Fruit fly (Drosophila melanogaster) whole organism, pupa: ENCODE measurements around the gene Plap.

ENCODE experiments used
- CG13204 ChIP-seq: fragments of 200-800 bp; sonication (Bioruptor generic); optimal IDR thresholded peaks from 2 replicates; lab custom pipeline; 2018; ENCODE audit warnings: missing biosample characterization, mild to moderate bottlenecking, missing genetic modification characterization, moderate library complexity
- CG15710 ChIP-seq: fragments of 200-800 bp; sonication (Bioruptor generic); optimal IDR thresholded peaks from 2 replicates; lab custom pipeline; 2018; ENCODE audit warnings: missing biosample characterization, mild to moderate bottlenecking, missing genetic modification characterization, moderate library complexity
- CG17806 ChIP-seq: fragments of 200-800 bp; sonication (Bioruptor generic); optimal IDR thresholded peaks from 2 replicates; lab custom pipeline; 2018; ENCODE audit warnings: missing biosample characterization, mild to moderate bottlenecking, missing genetic modification characterization, moderate library complexity
- CG32121 ChIP-seq: fragments of 200-800 bp; sonication (Bioruptor generic); IDR thresholded peaks from 2 replicates; pipeline ENCODE4 v1.3.6; 2022; ENCODE audit warnings: missing biosample characterization, missing genetic modification characterization
- CG4496 ChIP-seq: fragments of 200-800 bp; sonication (Bioruptor generic); IDR thresholded peaks from 3 replicates; pipeline ENCODE4 v1.3.6; 2022; ENCODE audit warnings: missing biosample characterization, missing genetic modification characterization
- CG8301 ChIP-seq: fragments of 200-800 bp; sonication (Bioruptor generic); optimal IDR thresholded peaks from 2 replicates; lab custom pipeline; 2018; ENCODE audit warnings: missing biosample characterization, mild to moderate bottlenecking, missing genetic modification characterization
- CG9948 ChIP-seq: fragments of 200-800 bp; sonication (Bioruptor generic); optimal IDR thresholded peaks from 2 replicates; lab custom pipeline; 2018; ENCODE audit warnings: missing biosample characterization, mild to moderate bottlenecking, missing genetic modification characterization, moderate library complexity
- EcR ChIP-seq: fragments of 200-800 bp; sonication (Bioruptor generic); optimal IDR thresholded peaks from 3 replicates; lab custom pipeline; 2019; ENCODE audit warnings: missing biosample characterization, missing genetic modification characterization, mild to moderate bottlenecking, moderate library complexity, missing genetic modification reagents
- Ets98B ChIP-seq: fragments of 200-800 bp; sonication (Bioruptor generic); IDR thresholded peaks from 2 replicates; pipeline ENCODE4 v1.3.6; 2022; ENCODE audit warnings: missing biosample characterization, missing genetic modification characterization
- Pif1A ChIP-seq: fragments of 200-800 bp; sonication (Bioruptor generic); optimal IDR thresholded peaks from 3 replicates; lab custom pipeline; 2016; ENCODE audit warnings: missing biosample characterization, missing genetic modification characterization
- Pif1B ChIP-seq: fragments of 200-800 bp; sonication (Bioruptor generic); optimal IDR thresholded peaks from 3 replicates; lab custom pipeline; 2016; ENCODE audit warnings: missing biosample characterization, missing genetic modification characterization
- Snoo ChIP-seq: fragments of 200-800 bp; sonication (Bioruptor generic); optimal IDR thresholded peaks from 3 replicates; lab custom pipeline; 2017; ENCODE audit warnings: missing biosample characterization, mild to moderate bottlenecking, missing genetic modification characterization, inconsistent platforms
- gl ChIP-seq: fragments of 200-800 bp; sonication (Bioruptor generic); optimal IDR thresholded peaks from 2 replicates; lab custom pipeline; 2018; ENCODE audit warnings: missing biosample characterization, mild to moderate bottlenecking, missing genetic modification characterization

- TF ChIP-seq CG15710 (tag; lab: Kevin White, UChicago): no peak
- TF ChIP-seq gl (tag; lab: Kevin White, UChicago): no peak
- no peak for TF ChIP-seq Pif1B (GFP tag; lab: Kevin White, UChicago)
- no peak for TF ChIP-seq CG4496 (GFP tag; lab: Robert Waterston, UW)
- TF ChIP-seq Pif1A: no peak
- no peak for TF ChIP-seq CG32121 (GFP tag; lab: Robert Waterston, UW)
- TF ChIP-seq CG8301 (tag; lab: Kevin White, UChicago): no peak
- no peak for TF ChIP-seq EcR (GFP tag; lab: Kevin White, UChicago)
- no peak for TF ChIP-seq Ets98B (GFP tag; lab: Robert Waterston, UW)
- no peak for TF ChIP-seq CG17806
- TF ChIP-seq CG9948 (tag; lab: Kevin White, UChicago): no peak
- no peak for TF ChIP-seq Snoo (tag; lab: Kevin White, UChicago)
- TF ChIP-seq CG13204 (GFP tag; lab: Kevin White, UChicago): no peak
These were observed 33.2 kb downstream of the Plap start for dm6 chr2L:1136993-1137392.
